Worm (Caenorhabditis elegans) whole organism, L1 larva: Measurements from ENCODE around the gene F10C2.5.

ENCODE experiments used
- alr-1 ChIP-seq: fragments of 200-800 bp; sonication (Bioruptor generic); optimal IDR thresholded peaks from 2 replicates; lab custom pipeline; 2018; ENCODE audit warnings: borderline replicate concordance, mild to moderate bottlenecking, missing genetic modification characterization, missing compliant biosample characterization
- dpl-1 ChIP-seq, 3 experiments: fragments of 150-350 bp in 2 of 3; sonication (generic microtip) in 1 of 3; optimal IDR thresholded peaks; 2 replicates each; lab custom pipeline; 2014 to 2017; ENCODE audit warnings: missing biosample characterization in 3 of 3, missing genetic modification characterization in 3 of 3, missing genetic modification reagents in 3 of 3
- efl-3 ChIP-seq: fragments of 200-800 bp; sonication (Bioruptor generic); optimal IDR thresholded peaks from 2 replicates; lab custom pipeline; 2018; ENCODE audit warnings: mild to moderate bottlenecking, missing genetic modification characterization, missing compliant biosample characterization
- fkh-10 ChIP-seq: sonication (generic microtip); optimal IDR thresholded peaks from 2 replicates; lab custom pipeline; 2017; ENCODE audit warnings: missing biosample characterization, missing genetic modification reagents, missing genetic modification characterization
- lin-39 ChIP-seq: fragments of 150-350 bp; optimal IDR thresholded peaks from 2 replicates; lab custom pipeline; 2014; ENCODE audit warnings: missing biosample characterization, missing genetic modification reagents, missing genetic modification characterization
- mep-1 ChIP-seq: fragments of 150-350 bp; optimal IDR thresholded peaks from 2 replicates; lab custom pipeline; 2014; ENCODE audit warnings: missing biosample characterization, missing genetic modification characterization
- nhr-12 ChIP-seq: sonication (generic microtip); optimal IDR thresholded peaks from 2 replicates; lab custom pipeline; 2017; ENCODE audit warnings: missing biosample characterization, missing genetic modification characterization
- nhr-28 ChIP-seq: fragments of 150-350 bp; optimal IDR thresholded peaks from 2 replicates; lab custom pipeline; 2014; ENCODE audit warnings: missing biosample characterization, missing genetic modification characterization
- pag-3 ChIP-seq: sonication (generic microtip); optimal IDR thresholded peaks from 2 replicates; lab custom pipeline; 2017; ENCODE audit warnings: missing genetic modification characterization, mild to moderate bottlenecking, missing compliant biosample characterization, antibody characterized with exemption, borderline replicate concordance; ENCODE audit not compliant: insufficient read depth
- tbx-2 ChIP-seq: sonication (generic microtip); optimal IDR thresholded peaks from 2 replicates; lab custom pipeline; 2016; ENCODE audit warnings: missing genetic modification characterization, missing compliant biosample characterization
- unc-62 ChIP-seq: fragments of 150-350 bp; optimal IDR thresholded peaks from 2 replicates; lab custom pipeline; 2014; ENCODE audit warnings: missing biosample characterization, missing genetic modification reagents, missing genetic modification characterization

ce11 chrV:12075983-12076382 is 30.8 kb downstream of the F10C2.5 start:
- no peak for TF ChIP-seq dpl-1 (GFP tag; optimal IDR thresholded peaks at IDR 0.05; lab: Kevin White, UChicago)
- no peak for TF ChIP-seq mep-1 (tag; lab: Kevin White, UChicago)
- no peak for TF ChIP-seq fkh-10 (GFP tag; lab: Kevin White, UChicago)
- TF ChIP-seq pag-3 (tag; lab: Kevin White, UChicago): no peak
- TF ChIP-seq tbx-2 (tag; lab: Kevin White, UChicago): no peak
- TF ChIP-seq nhr-28: no peak
- TF ChIP-seq nhr-12 (tag; lab: Kevin White, UChicago): no peak
- TF ChIP-seq alr-1 (tag; lab: Kevin White, UChicago): no peak
- TF ChIP-seq unc-62: no peak
- TF ChIP-seq lin-39 (tag; lab: Kevin White, UChicago): no peak
- TF ChIP-seq efl-3 (GFP tag; lab: Kevin White, UChicago): no peak
